Fruit fly (Drosophila melanogaster) whole organism, embryonic: ENCODE measurements around the gene CG33286.
A peak's percentile ranks its signal among the peaks of the same experiment; 100 is the strongest.

Experiments
- ATbp ChIP-seq: fragments of 200-800 bp; sonication (Bioruptor generic); optimal IDR thresholded peaks from 2 replicates; lab custom pipeline; 2017; ENCODE audit warnings: missing biosample characterization, mild to moderate bottlenecking, missing genetic modification characterization, missing genetic modification reagents
- CG10959 ChIP-seq: fragments of 200-800 bp; sonication (Bioruptor generic); IDR thresholded peaks from 2 replicates; pipeline ENCODE4 v1.3.6; 2022; ENCODE audit warnings: missing biosample characterization, missing genetic modification characterization
- CG11504 ChIP-seq: fragments of 200-800 bp; sonication (Bioruptor generic); optimal IDR thresholded peaks from 3 replicates; lab custom pipeline; 2019; ENCODE audit warnings: missing biosample characterization, mild to moderate bottlenecking, missing genetic modification characterization, moderate library complexity
- CG14710 ChIP-seq: fragments of 200-800 bp; sonication (Bioruptor generic); optimal IDR thresholded peaks from 3 replicates; lab custom pipeline; 2019; ENCODE audit warnings: missing biosample characterization, mild to moderate bottlenecking, missing genetic modification characterization, moderate library complexity
- CG15269 ChIP-seq: fragments of 200-800 bp; sonication (Bioruptor generic); optimal IDR thresholded peaks from 2 replicates; lab custom pipeline; 2018; ENCODE audit warnings: missing biosample characterization, mild to moderate bottlenecking, missing genetic modification characterization, moderate library complexity
- CG16815 ChIP-seq: fragments of 200-800 bp; sonication (Bioruptor generic); optimal IDR thresholded peaks from 3 replicates; lab custom pipeline; 2017; ENCODE audit warnings: missing biosample characterization, mild to moderate bottlenecking, missing genetic modification characterization
- CG2875 ChIP-seq: fragments of 200-800 bp; sonication (Bioruptor generic); optimal IDR thresholded peaks from 2 replicates; lab custom pipeline; 2017; ENCODE audit warnings: missing biosample characterization, mild to moderate bottlenecking, missing genetic modification characterization, missing genetic modification reagents
- CG30431 ChIP-seq: fragments of 200-800 bp; sonication (Bioruptor generic); optimal IDR thresholded peaks from 2 replicates; lab custom pipeline; 2017; ENCODE audit warnings: missing biosample characterization, missing genetic modification characterization
- CG3163 ChIP-seq: fragments of 200-800 bp; sonication (Bioruptor generic); optimal IDR thresholded peaks from 3 replicates; lab custom pipeline; 2016; ENCODE audit warnings: missing biosample characterization, missing genetic modification characterization
- CG3407 ChIP-seq: fragments of 200-800 bp; sonication (Bioruptor generic); optimal IDR thresholded peaks from 2 replicates; lab custom pipeline; 2018; ENCODE audit warnings: missing biosample characterization, mild to moderate bottlenecking, missing genetic modification characterization
- CG3726 ChIP-seq: fragments of 200-800 bp; sonication (Bioruptor generic); IDR thresholded peaks from 3 replicates; pipeline ENCODE4, ENCODE4 v1.3.6; 2022; ENCODE audit warnings: missing biosample characterization, missing genetic modification characterization
- CG4820 ChIP-seq: fragments of 200-800 bp; sonication (Bioruptor generic); optimal IDR thresholded peaks from 3 replicates; lab custom pipeline; 2016; ENCODE audit warnings: missing biosample characterization, missing genetic modification characterization
- CG6791 ChIP-seq: fragments of 200-800 bp; sonication (Bioruptor generic); IDR thresholded peaks from 3 replicates; pipeline ENCODE4 v1.3.6; 2022; ENCODE audit warnings: missing biosample characterization, missing genetic modification characterization; ENCODE audit not compliant: partially characterized antibody
- CG9437 ChIP-seq: fragments of 200-800 bp; sonication (Bioruptor generic); optimal IDR thresholded peaks from 2 replicates; lab custom pipeline; 2018; ENCODE audit warnings: missing biosample characterization, mild to moderate bottlenecking, missing genetic modification characterization
- Chrac-16 ChIP-seq: fragments of 200-800 bp; sonication (Bioruptor generic); optimal IDR thresholded peaks from 3 replicates; lab custom pipeline; 2016; ENCODE audit warnings: missing biosample characterization, missing genetic modification characterization
- D ChIP-seq, 2 experiments: fragments of 200-800 bp in 1 of 2; fragments of >200 bp in 1 of 2; sonication (Bioruptor generic) in 1 of 2; optimal IDR thresholded peaks; 2 replicates in 1 of 2; 3 replicates in 1 of 2; lab custom pipeline; 2017; ENCODE audit warnings: mild to moderate bottlenecking in 1 of 2, missing biosample characterization in 1 of 2, missing genetic modification characterization in 1 of 2, missing genetic modification reagents in 1 of 2
- D19B ChIP-seq: fragments of 200-800 bp; sonication (Bioruptor generic); optimal IDR thresholded peaks from 2 replicates; lab custom pipeline; 2017; ENCODE audit warnings: missing biosample characterization, mild to moderate bottlenecking, missing genetic modification characterization
- HmgZ ChIP-seq: fragments of 200-800 bp; sonication (Bioruptor generic); optimal IDR thresholded peaks from 2 replicates; lab custom pipeline; 2018; ENCODE audit warnings: missing biosample characterization, mild to moderate bottlenecking, missing genetic modification characterization
- Lhr ChIP-seq: fragments of 200-800 bp; sonication (Bioruptor generic); optimal IDR thresholded peaks from 3 replicates; lab custom pipeline; 2017; ENCODE audit warnings: mild to moderate bottlenecking, missing biosample characterization, missing genetic modification reagents, missing genetic modification characterization
- Meics ChIP-seq: fragments of 200-800 bp; sonication (Bioruptor generic); optimal IDR thresholded peaks from 2 replicates; lab custom pipeline; 2017; ENCODE audit warnings: missing biosample characterization, mild to moderate bottlenecking, missing genetic modification characterization
- Ssrp ChIP-seq: fragments of 200-800 bp; sonication (Bioruptor generic); optimal IDR thresholded peaks from 2 replicates; lab custom pipeline; 2018; ENCODE audit warnings: missing biosample characterization, mild to moderate bottlenecking, missing genetic modification characterization, moderate library complexity
- Trl ChIP-seq, 3 experiments: fragments of >200 bp in 2 of 3; fragments of 200-800 bp in 1 of 3; sonication (Bioruptor generic) in 1 of 3; optimal IDR thresholded peaks; 2 replicates in 1 of 3; 3 replicates in 2 of 3; lab custom pipeline; 2016 to 2017; ENCODE audit warnings: missing biosample characterization in 1 of 3, missing genetic modification characterization in 1 of 3
- ac ChIP-seq: fragments of 200-800 bp; sonication (Bioruptor generic); optimal IDR thresholded peaks from 3 replicates; lab custom pipeline; 2017; ENCODE audit warnings: missing biosample characterization, mild to moderate bottlenecking, missing genetic modification characterization
- ara ChIP-seq: fragments of 200-800 bp; sonication (Bioruptor generic); IDR thresholded peaks from 2 replicates; pipeline ENCODE4 v1.3.6; 2022; ENCODE audit warnings: missing biosample characterization, missing genetic modification characterization
- bab2 ChIP-seq: fragments of 200-800 bp; sonication (Bioruptor generic); optimal IDR thresholded peaks from 2 replicates; lab custom pipeline; 2016; ENCODE audit warnings: missing biosample characterization, missing genetic modification characterization
- bcd ChIP-seq: fragments of 200-800 bp; sonication (Bioruptor generic); optimal IDR thresholded peaks from 2 replicates; lab custom pipeline; 2017; ENCODE audit warnings: missing biosample characterization, mild to moderate bottlenecking, missing genetic modification characterization
- cato ChIP-seq: fragments of 200-800 bp; sonication (Bioruptor generic); optimal IDR thresholded peaks from 2 replicates; lab custom pipeline; 2016; ENCODE audit warnings: missing biosample characterization, missing genetic modification characterization, borderline replicate concordance
- croc ChIP-seq: fragments of 200-800 bp; sonication (Bioruptor generic); conservative IDR thresholded peaks from 3 replicates; pipeline ENCODE4 v1.3.6; 2022; ENCODE audit warnings: missing biosample characterization, missing genetic modification characterization
- dpn ChIP-seq, 2 experiments: fragments of 200-800 bp; sonication (Bioruptor generic); optimal IDR thresholded peaks; 3 replicates each; lab custom pipeline; 2016; ENCODE audit warnings: missing biosample characterization in 2 of 2, missing genetic modification characterization in 2 of 2
- ems ChIP-seq: fragments of 200-800 bp; sonication (Bioruptor generic); optimal IDR thresholded peaks from 3 replicates; lab custom pipeline; 2016; ENCODE audit warnings: missing biosample characterization, missing genetic modification characterization
- fd96Cb ChIP-seq: fragments of 200-800 bp; sonication (Bioruptor generic); optimal IDR thresholded peaks from 2 replicates; lab custom pipeline; 2018; ENCODE audit warnings: missing biosample characterization, mild to moderate bottlenecking, missing genetic modification characterization, moderate library complexity
- gsb-n ChIP-seq: fragments of 200-800 bp; sonication (Bioruptor generic); optimal IDR thresholded peaks from 3 replicates; lab custom pipeline; 2018; ENCODE audit warnings: missing biosample characterization, mild to moderate bottlenecking, missing genetic modification characterization
- kay ChIP-seq: fragments of 200-800 bp; sonication (Bioruptor generic); optimal IDR thresholded peaks from 2 replicates; lab custom pipeline; 2016; ENCODE audit warnings: missing biosample characterization, missing genetic modification characterization
- lilli ChIP-seq: fragments of 200-800 bp; sonication (Bioruptor generic); optimal IDR thresholded peaks from 3 replicates; lab custom pipeline; 2016; ENCODE audit warnings: missing biosample characterization, missing genetic modification characterization
- lmd ChIP-seq: fragments of 200-800 bp; sonication (Bioruptor generic); IDR thresholded peaks from 2 replicates; pipeline ENCODE4 v1.3.6; 2022; ENCODE audit warnings: missing biosample characterization, missing genetic modification characterization
- maf-S ChIP-seq: fragments of 200-800 bp; sonication (Bioruptor generic); optimal IDR thresholded peaks from 2 replicates; lab custom pipeline; 2016; ENCODE audit warnings: missing biosample characterization, missing genetic modification characterization
- nerfin-1 ChIP-seq: fragments of 200-800 bp; sonication (Bioruptor generic); optimal IDR thresholded peaks from 3 replicates; lab custom pipeline; 2019; ENCODE audit warnings: missing biosample characterization, mild to moderate bottlenecking, missing genetic modification characterization, moderate library complexity
- pan ChIP-seq, 4 experiments: fragments of >200 bp in 3 of 4; fragments of 200-800 bp in 1 of 4; sonication (Bioruptor generic) in 1 of 4; optimal IDR thresholded peaks in 3 of 4; IDR thresholded peaks in 1 of 4; 2 replicates each; pipeline versions ENCODE4 v1.3.6 to Lab custom; 2017 to 2022; ENCODE audit warnings: missing biosample characterization in 2 of 4, missing genetic modification characterization in 2 of 4, mixed read lengths in 1 of 4
- prd ChIP-seq, 3 experiments: fragments of >200 bp in 2 of 3; fragments of 200-800 bp in 1 of 3; sonication (Bioruptor generic) in 1 of 3; optimal IDR thresholded peaks in 2 of 3; IDR thresholded peaks in 1 of 3; 2 replicates in 2 of 3; 3 replicates in 1 of 3; pipeline versions ENCODE4 v1.3.6 to Lab custom; 2017 to 2022; ENCODE audit warnings: missing biosample characterization in 1 of 3, missing genetic modification characterization in 1 of 3
- repo ChIP-seq: fragments of 200-800 bp; sonication (Bioruptor generic); optimal IDR thresholded peaks from 2 replicates; lab custom pipeline; 2016; ENCODE audit warnings: missing biosample characterization, missing genetic modification characterization
- row ChIP-seq: fragments of 200-800 bp; sonication (Bioruptor generic); IDR thresholded peaks from 3 replicates; pipeline ENCODE4 v1.3.6; 2022; ENCODE audit warnings: missing biosample characterization, missing genetic modification characterization
- run ChIP-seq: fragments of 200-800 bp; sonication (Bioruptor generic); optimal IDR thresholded peaks from 3 replicates; lab custom pipeline; 2018; ENCODE audit warnings: missing biosample characterization, mild to moderate bottlenecking, missing genetic modification characterization
- stwl ChIP-seq: fragments of 200-800 bp; sonication (Bioruptor generic); optimal IDR thresholded peaks from 3 replicates; lab custom pipeline; 2018; ENCODE audit warnings: missing biosample characterization, mild to moderate bottlenecking, missing genetic modification characterization, moderate library complexity
- ttk ChIP-seq: fragments of 200-800 bp; sonication (Bioruptor generic); IDR thresholded peaks from 2 replicates; pipeline ENCODE4 v2.1.2; 2022; ENCODE audit warnings: missing biosample characterization, missing genetic modification characterization
- tx ChIP-seq: fragments of 200-800 bp; sonication (Bioruptor generic); optimal IDR thresholded peaks from 2 replicates; lab custom pipeline; 2016; ENCODE audit warnings: missing biosample characterization, missing genetic modification characterization
- unpg ChIP-seq: fragments of 200-800 bp; sonication (Bioruptor generic); optimal IDR thresholded peaks from 3 replicates; lab custom pipeline; 2018; ENCODE audit warnings: missing biosample characterization, mild to moderate bottlenecking, missing genetic modification characterization, moderate library complexity
- zen ChIP-seq: fragments of 200-800 bp; sonication (Bioruptor generic); optimal IDR thresholded peaks from 3 replicates; lab custom pipeline; 2018; ENCODE audit warnings: missing biosample characterization, mild to moderate bottlenecking, missing genetic modification characterization, moderate library complexity

CG33286 gene

DNA sequence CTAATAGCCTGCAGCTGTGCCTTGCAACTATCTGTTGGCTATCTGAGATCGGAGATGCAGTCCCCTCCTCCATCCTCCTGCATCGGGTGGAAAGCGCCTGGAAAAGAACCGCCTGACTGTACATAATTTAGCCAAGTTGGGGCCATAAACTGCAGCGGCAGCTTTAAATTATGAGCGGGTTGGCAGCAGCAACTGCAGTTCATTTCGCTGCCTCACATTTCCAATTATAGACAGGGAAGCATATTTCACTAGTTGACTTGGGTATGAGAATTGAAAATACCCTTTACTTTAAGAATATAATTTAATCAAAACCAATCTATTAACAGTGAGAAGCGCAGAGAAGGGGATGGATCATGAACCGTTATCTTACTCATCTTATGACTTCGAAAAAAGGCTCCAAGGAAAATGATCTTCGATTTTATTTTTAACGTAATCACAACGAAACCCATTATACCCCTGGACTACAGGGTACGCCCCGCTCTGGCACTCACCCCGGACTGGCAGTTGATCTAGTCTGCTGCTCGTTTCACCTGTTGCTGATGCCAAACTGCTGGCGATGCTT lies 51.4 kb downstream of the CG33286 start (continued):
- TF ChIP-seq dpn (GFP tag; optimal IDR thresholded peaks at IDR 0.05; lab: Kevin White, UChicago): peak in 1 of 2 experiments; percentile 23
- TF ChIP-seq ttk (GFP tag; lab: Robert Waterston, UW): no peak
- TF ChIP-seq lmd (GFP tag; lab: Robert Waterston, UW): peak; percentile 39; the same call in 1 of the 2 replicates
- peak; percentile 6 for TF ChIP-seq tx
- no peak for TF ChIP-seq HmgZ (tag; lab: Kevin White, UChicago)
- TF ChIP-seq Ssrp: peak; percentile 67
- TF ChIP-seq CG16815 (GFP tag; lab: Kevin White, UChicago): peak; percentile 46
- peak; percentile 49 for TF ChIP-seq ATbp (GFP tag; lab: Kevin White, UChicago)
- peak; percentile 61 for TF ChIP-seq Chrac-16 (GFP tag; lab: Kevin White, UChicago)
- TF ChIP-seq CG15269: peak; percentile 30
- peak; percentile 53 for TF ChIP-seq unpg (GFP tag; lab: Kevin White, UChicago)
- TF ChIP-seq pan (optimal IDR thresholded peaks at IDR 0.05; lab: Kevin White, UChicago): peak in 1 of 2 experiments; percentile 34
- TF ChIP-seq pan (GFP tag; optimal IDR thresholded peaks at IDR 0.05 in 1 of 2, IDR thresholded peaks at IDR 0.05 in 1 of 2): peak in 1 of 2 experiments; percentile 53
- peak; percentile 57 for TF ChIP-seq ac
- peak; percentile 11 for TF ChIP-seq bcd
- TF ChIP-seq CG4820 (GFP tag; lab: Kevin White, UChicago): peak; percentile 49
- TF ChIP-seq ara (GFP tag; lab: Robert Waterston, UW): peak; percentile 65; the same call in 1 of the 2 replicates
- peak; percentile 70 for TF ChIP-seq CG10959 (GFP tag; lab: Robert Waterston, UW)
- peak; percentile 68 for TF ChIP-seq row (GFP tag; lab: Robert Waterston, UW)
- peak; percentile 18 for TF ChIP-seq stwl (tag; lab: Kevin White, UChicago)
- peak; percentile 1 for TF ChIP-seq Lhr (GFP tag; lab: Kevin White, UChicago)
- peak; percentile 50 for TF ChIP-seq CG2875 (GFP tag; lab: Kevin White, UChicago)
- no peak for TF ChIP-seq Trl (optimal IDR thresholded peaks at IDR 0.05; lab: Kevin White, UChicago)
- peak; percentile 24 for TF ChIP-seq Trl (GFP tag; optimal IDR thresholded peaks at IDR 0.05; lab: Kevin White, UChicago)
- TF ChIP-seq zen: peak; percentile 47
- TF ChIP-seq run (tag; lab: Kevin White, UChicago): no peak
- TF ChIP-seq nerfin-1: peak; percentile 9
- no peak for TF ChIP-seq CG9437
- TF ChIP-seq gsb-n (tag; lab: Kevin White, UChicago): peak; percentile 54
- peak; percentile 34 for TF ChIP-seq bab2 (GFP tag; lab: Kevin White, UChicago)
- TF ChIP-seq maf-S: peak; percentile 15
- TF ChIP-seq CG3726 (GFP tag; lab: Robert Waterston, UW): 0 out of 3 replicates have a peak, but pooled peaks have one; percentile 17
- peak; percentile 65 for TF ChIP-seq D19B (GFP tag; lab: Kevin White, UChicago)
- no peak for TF ChIP-seq CG6791 (GFP tag; lab: Robert Waterston, UW)
- no peak for TF ChIP-seq prd (optimal IDR thresholded peaks at IDR 0.05; lab: Kevin White, UChicago)
- peak; percentile 78 for TF ChIP-seq prd (GFP tag; IDR thresholded peaks at IDR 0.05; lab: Robert Waterston, UW)
- TF ChIP-seq Meics (GFP tag; lab: Kevin White, UChicago): no peak
- no peak for TF ChIP-seq repo (GFP tag; lab: Kevin White, UChicago)
- TF ChIP-seq croc (GFP tag; lab: Robert Waterston, UW): peak; percentile 32; the same call in 1 of the 3 replicates
- TF ChIP-seq lilli: peak; percentile 42
- TF ChIP-seq kay (GFP tag; lab: Kevin White, UChicago): no peak
- peak; percentile 64 for TF ChIP-seq fd96Cb
- peak; percentile 42 for TF ChIP-seq CG3407
- TF ChIP-seq CG30431: peak; percentile 53
- peak; percentile 18 for TF ChIP-seq ems
- peak; percentile 61 for TF ChIP-seq CG14710 (tag; lab: Kevin White, UChicago)
- peak; percentile 14 for TF ChIP-seq cato (GFP tag; lab: Kevin White, UChicago)
- peak; percentile 57 for TF ChIP-seq CG11504
- TF ChIP-seq CG3163: no peak
- TF ChIP-seq D (optimal IDR thresholded peaks at IDR 0.05; lab: Kevin White, UChicago): no peak
- TF ChIP-seq D (GFP tag; optimal IDR thresholded peaks at IDR 0.05; lab: Kevin White, UChicago): peak; percentile 56
